Worm (Caenorhabditis elegans): ENCODE data around the gene lact-7.

DNA sequence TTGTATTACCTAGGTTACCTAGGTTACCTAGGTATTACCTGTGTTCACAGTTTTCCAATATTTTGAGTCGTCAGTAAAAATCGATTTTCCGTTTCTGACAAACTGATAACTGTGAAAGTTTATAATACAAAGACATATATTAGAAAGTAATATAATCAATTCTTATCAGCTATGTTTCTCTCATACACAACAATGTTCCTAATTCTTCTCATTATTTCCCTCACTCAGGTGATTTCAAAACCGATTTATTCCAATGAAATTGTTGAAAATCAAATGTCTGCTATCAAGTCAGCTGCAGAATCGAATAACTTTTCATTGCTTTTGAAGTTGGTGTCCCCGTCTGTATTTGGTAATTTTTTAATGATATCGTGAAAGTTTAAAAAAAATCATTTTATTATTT, 45.1 kb downstream of the lact-7 start, which contains the start of gene C34E11.4:
- TF ChIP-seq flt-1 (GFP tag; IDR thresholded peaks at IDR 0.05) (no peak), ama-1 (optimal IDR thresholded peaks at IDR 0.05) (no peak), ceh-36 (tag; optimal IDR thresholded peaks at IDR 0.05) (no peak), scrt-1 (GFP tag; IDR thresholded peaks at IDR 0.05) (no peak), F13C5.2 (tag; optimal IDR thresholded peaks at IDR 0.05) (no peak), pes-1 (GFP tag; IDR thresholded peaks at IDR 0.05) (no peak), sea-1 (GFP tag; conservative IDR thresholded peaks at IDR 0.05) (no peak), tbx-11 (GFP tag; IDR thresholded peaks at IDR 0.05) (no peak), B0310.2 (tag; optimal IDR thresholded peaks at IDR 0.05) (no peak), hmg-4 (GFP tag; optimal IDR thresholded peaks at IDR 0.05) (no peak), tra-4 (tag; optimal IDR thresholded peaks at IDR 0.05) (no peak), hmbx-1 (tag; optimal IDR thresholded peaks at IDR 0.05) (no peak), hnd-1 (tag; optimal IDR thresholded peaks at IDR 0.05) (no peak)

All from whole organism, early embryonic.